Fruit fly (Drosophila melanogaster) S2 (cell line): ENCODE results near the gene Uros2.

Experiments used
- CG8478 ChIP-seq: fragments of >200 bp; optimal IDR thresholded peaks from 2 replicates; lab custom pipeline; 2018
- CTCF ChIP-seq, 2 experiments: fragments of >200 bp; optimal IDR thresholded peaks; 2 replicates each; lab custom pipeline; 2018

dm6 chr3R:15816276-15816675 is 28.0 kb downstream of the Uros2 start:
- TF ChIP-seq CTCF (optimal IDR thresholded peaks at IDR 0.05; lab: Kevin White, UChicago) = no peak
- no peak for TF ChIP-seq CG8478 (lab: Kevin White, UChicago)
